Worm (Caenorhabditis elegans): Measurements from ENCODE around the gene mca-3.

mca-3 gene

DNA sequence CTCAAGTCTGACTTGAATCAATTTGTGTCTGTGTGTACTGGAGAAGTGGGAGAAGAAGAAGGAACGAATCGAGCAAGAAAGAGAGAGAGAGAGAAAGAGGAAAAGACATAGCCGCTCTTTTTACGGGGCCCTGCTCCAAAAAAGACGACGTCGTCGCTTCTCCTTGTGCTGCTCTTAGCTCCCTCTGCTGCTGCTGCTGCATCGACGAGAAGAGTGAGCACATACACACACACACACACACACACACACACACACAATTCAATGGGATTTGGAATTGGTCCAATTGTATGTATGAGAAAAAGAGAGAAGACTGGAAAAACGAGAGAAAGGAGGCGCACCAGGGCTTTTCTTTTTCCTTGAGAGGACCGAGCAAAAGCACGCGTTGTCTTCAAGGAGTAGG lies 2.1 kb upstream of the mca-3 start (continued):
- TF ChIP-seq madf-8 (GFP tag; conservative IDR thresholded peaks at IDR 0.05) (no peak), ekl-4 (GFP tag; IDR thresholded peaks at IDR 0.05) (no peak), sptf-2 (GFP tag; optimal IDR thresholded peaks at IDR 0.05) (no peak), ztf-6 (GFP tag; IDR thresholded peaks at IDR 0.05) (no peak), dpff-1 (tag; optimal IDR thresholded peaks at IDR 0.05) (no peak), chd-7 (tag; optimal IDR thresholded peaks at IDR 0.05) (peak; percentile 11), cebp-2 (GFP tag; IDR thresholded peaks at IDR 0.05) (no peak), athp-1 (tag; optimal IDR thresholded peaks at IDR 0.05) (no peak), egl-44 (GFP tag; IDR thresholded peaks at IDR 0.05) (no peak), K12H6.12 (tag; optimal IDR thresholded peaks at IDR 0.05) (peak; percentile 87), atf-7 (tag; optimal IDR thresholded peaks at IDR 0.05) (no peak), lin-40 (tag; optimal IDR thresholded peaks at IDR 0.05) (peak; percentile 33), lir-1 (GFP tag; conservative IDR thresholded peaks at IDR 0.05) (no peak), somi-1 (GFP tag; optimal IDR thresholded peaks at IDR 0.05) (peak; percentile 9), die-1 (tag; optimal IDR thresholded peaks at IDR 0.05) (no peak), nhr-90 (tag; optimal IDR thresholded peaks at IDR 0.05) (no peak), lin-35 (GFP tag; optimal IDR thresholded peaks at IDR 0.05) (peak in 1 of 3 experiments; percentile 54), ztf-25 (GFP tag; IDR thresholded peaks at IDR 0.05) (no peak)

- TF ChIP-seq ztf-26 (tag; optimal IDR thresholded peaks at IDR 0.05) (no peak), lsl-1 (GFP tag; optimal IDR thresholded peaks at IDR 0.05) (peak; percentile 95), tbp1 (GFP tag; optimal IDR thresholded peaks at IDR 0.05) (peak; percentile 28), Y79H2A.3 (GFP tag; conservative IDR thresholded peaks at IDR 0.05) (no peak), pbrm-1 (GFP tag; IDR thresholded peaks at IDR 0.05) (peak; percentile 29; the same call in 1 of the 2 replicates), aptf-3 (GFP tag; IDR thresholded peaks at IDR 0.05) (no peak), zfh-2 (GFP tag; conservative IDR thresholded peaks at IDR 0.05) (peak; percentile 72), dox-1 (GFP tag; IDR thresholded peaks at IDR 0.05) (peak; percentile 55), F23B12.7 (tag; optimal IDR thresholded peaks at IDR 0.05; ENCODE audit: insufficient read depth) (peak; percentile 28), efl-1 (GFP tag; optimal IDR thresholded peaks at IDR 0.05) (peak; percentile 89), mcd-1 (GFP tag; IDR thresholded peaks at IDR 0.05) (no peak), ceh-58 (GFP tag; IDR thresholded peaks at IDR 0.05) (no peak), xnd-1 (tag; optimal IDR thresholded peaks at IDR 0.05) (peak; percentile 40), madf-8 (GFP tag; conservative IDR thresholded peaks at IDR 0.05) (peak; percentile 72), D2030.7 (GFP tag; IDR thresholded peaks at IDR 0.05) (peak; percentile 88), Y95B8A.8 (GFP tag; IDR thresholded peaks at IDR 0.05) (peak; percentile 62; the same call in 1 of the 2 replicates), dpl-1 (GFP tag; optimal IDR thresholded peaks at IDR 0.05) (peak; percentile 78), lin-54 (GFP tag; optimal IDR thresholded peaks at IDR 0.05) (peak; percentile 87), rcor-1 (GFP tag; IDR thresholded peaks at IDR 0.05) (0 out of 2 replicates have a peak, but pooled peaks have one; percentile 18), madf-6 (GFP tag; IDR thresholded peaks at IDR 0.05) (peak; percentile 87), F49E8.2 (tag; optimal IDR thresholded peaks at IDR 0.05; ENCODE audit: insufficient read depth) (peak; percentile 68), C17E4.6 (GFP tag; IDR thresholded peaks at IDR 0.05) (no peak), F33H1.4 (GFP tag; IDR thresholded peaks at IDR 0.05) (peak; percentile 69), K12H6.12 (tag; optimal IDR thresholded peaks at IDR 0.05) (no peak), egrh-3 (GFP tag; IDR thresholded peaks at IDR 0.05) (peak; percentile 46), ztf-6 (GFP tag; IDR thresholded peaks at IDR 0.05) (no peak), B0019.2 (GFP tag; conservative IDR thresholded peaks at IDR 0.05) (peak; percentile 77), nhr-80 (tag; optimal IDR thresholded peaks at IDR 0.05) (no peak), ceh-91 (GFP tag; IDR thresholded peaks at IDR 0.05) (peak; percentile 79), hmg-1.2 (GFP tag; IDR thresholded peaks at IDR 0.05) (peak; percentile 50; the same call in 1 of the 2 replicates), snpc-1.3 (tag; optimal IDR thresholded peaks at IDR 0.05; ENCODE audit: insufficient read depth) (peak; percentile 21), hsf-1 (GFP tag; IDR thresholded peaks at IDR 0.05) (no peak)
These were observed 920 bp downstream of the mca-3 start for ce11 chrIV:3131871-3132586.
